Fruit fly (Drosophila melanogaster) whole organism, embryonic: ENCODE results near the gene CG3777.

Experiments
- Blimp-1 ChIP-seq: fragments of 200-800 bp; sonication (Bioruptor generic); optimal IDR thresholded peaks from 3 replicates; lab custom pipeline; 2018; ENCODE audit warnings: missing biosample characterization, missing genetic modification characterization, mild to moderate bottlenecking, moderate library complexity, missing genetic modification reagents
- CG10654 ChIP-seq: fragments of 200-800 bp; sonication (Bioruptor generic); optimal IDR thresholded peaks from 2 replicates; lab custom pipeline; 2016; ENCODE audit warnings: missing biosample characterization, missing genetic modification characterization
- CG10959 ChIP-seq: fragments of 200-800 bp; sonication (Bioruptor generic); IDR thresholded peaks from 2 replicates; pipeline ENCODE4 v1.3.6; 2022; ENCODE audit warnings: missing biosample characterization, missing genetic modification characterization
- CG12659 ChIP-seq: fragments of 200-800 bp; sonication (Bioruptor generic); optimal IDR thresholded peaks from 3 replicates; lab custom pipeline; 2017; ENCODE audit warnings: mild to moderate bottlenecking, missing biosample characterization, missing genetic modification reagents, missing genetic modification characterization
- CG13296 ChIP-seq: fragments of 200-800 bp; sonication (Bioruptor generic); optimal IDR thresholded peaks from 3 replicates; lab custom pipeline; 2018; ENCODE audit warnings: missing biosample characterization, mild to moderate bottlenecking, missing genetic modification characterization
- CG1529 ChIP-seq: fragments of 200-800 bp; sonication (Bioruptor generic); optimal IDR thresholded peaks from 3 replicates; lab custom pipeline; 2018; ENCODE audit warnings: missing biosample characterization, missing genetic modification characterization
- CG1603 ChIP-seq: fragments of 200-800 bp; sonication (Bioruptor generic); optimal IDR thresholded peaks from 2 replicates; lab custom pipeline; 2019; ENCODE audit warnings: missing biosample characterization, mild to moderate bottlenecking, missing genetic modification characterization, moderate library complexity
- CG17359 ChIP-seq: fragments of 200-800 bp; sonication (Bioruptor generic); optimal IDR thresholded peaks from 3 replicates; lab custom pipeline; 2018; ENCODE audit warnings: missing biosample characterization, mild to moderate bottlenecking, missing genetic modification characterization, moderate library complexity
- CG2712 ChIP-seq: fragments of 200-800 bp; optimal IDR thresholded peaks from 3 replicates; lab custom pipeline; 2019; ENCODE audit warnings: missing biosample characterization, mild to moderate bottlenecking, missing genetic modification characterization, moderate library complexity
- CG31441 ChIP-seq: fragments of 200-800 bp; sonication (Bioruptor generic); IDR thresholded peaks from 2 replicates; pipeline ENCODE4 v1.3.6; 2022; ENCODE audit warnings: missing biosample characterization, missing genetic modification characterization
- CG3407 ChIP-seq: fragments of 200-800 bp; sonication (Bioruptor generic); optimal IDR thresholded peaks from 2 replicates; lab custom pipeline; 2018; ENCODE audit warnings: missing biosample characterization, mild to moderate bottlenecking, missing genetic modification characterization
- CG3847 ChIP-seq: fragments of 200-800 bp; sonication (Bioruptor generic); IDR thresholded peaks from 2 replicates; pipeline ENCODE4 v1.3.6; 2022; ENCODE audit warnings: missing biosample characterization, missing genetic modification characterization
- CG6654 ChIP-seq: fragments of 200-800 bp; sonication (Bioruptor generic); optimal IDR thresholded peaks from 2 replicates; lab custom pipeline; 2017; ENCODE audit warnings: missing biosample characterization, mild to moderate bottlenecking, missing genetic modification characterization
- CG6813 ChIP-seq: fragments of 200-800 bp; sonication (Bioruptor generic); optimal IDR thresholded peaks from 2 replicates; lab custom pipeline; 2017; ENCODE audit warnings: missing biosample characterization, missing genetic modification characterization, mild to moderate bottlenecking, moderate library complexity, missing genetic modification reagents
- CG7987 ChIP-seq: fragments of 200-800 bp; sonication (Bioruptor generic); optimal IDR thresholded peaks from 2 replicates; lab custom pipeline; 2018; ENCODE audit warnings: missing biosample characterization, mild to moderate bottlenecking, missing genetic modification characterization, moderate library complexity
- CG8089 ChIP-seq: fragments of 200-800 bp; sonication (Bioruptor generic); optimal IDR thresholded peaks from 3 replicates; lab custom pipeline; 2016; ENCODE audit warnings: missing biosample characterization, missing genetic modification characterization
- CG8281 ChIP-seq: fragments of 200-800 bp; sonication (Bioruptor generic); optimal IDR thresholded peaks from 2 replicates; lab custom pipeline; 2018; ENCODE audit warnings: missing biosample characterization, mild to moderate bottlenecking, missing genetic modification characterization, moderate library complexity
- CHES-1-like ChIP-seq: fragments of 200-800 bp; sonication (Bioruptor generic); optimal IDR thresholded peaks from 2 replicates; lab custom pipeline; 2016; ENCODE audit warnings: missing biosample characterization, missing genetic modification characterization
- D ChIP-seq, 2 experiments: fragments of 200-800 bp in 1 of 2; fragments of >200 bp in 1 of 2; sonication (Bioruptor generic) in 1 of 2; optimal IDR thresholded peaks; 2 replicates in 1 of 2; 3 replicates in 1 of 2; lab custom pipeline; 2017; ENCODE audit warnings: mild to moderate bottlenecking in 1 of 2, missing biosample characterization in 1 of 2, missing genetic modification characterization in 1 of 2, missing genetic modification reagents in 1 of 2
- Eip74EF ChIP-seq, 2 experiments: fragments of 200-800 bp in 1 of 2; fragments of >200 bp in 1 of 2; sonication (Bioruptor generic) in 1 of 2; optimal IDR thresholded peaks; 2 replicates each; lab custom pipeline; 2017 to 2019; ENCODE audit warnings: missing biosample characterization in 2 of 2, missing genetic modification characterization in 2 of 2, mild to moderate bottlenecking in 1 of 2, moderate library complexity in 1 of 2
- Hr3 ChIP-seq: fragments of 200-800 bp; sonication (Bioruptor generic); optimal IDR thresholded peaks from 3 replicates; lab custom pipeline; 2016; ENCODE audit warnings: missing biosample characterization, missing genetic modification characterization
- MTF-1 ChIP-seq: fragments of 200-800 bp; sonication (Bioruptor generic); optimal IDR thresholded peaks from 2 replicates; lab custom pipeline; 2018; ENCODE audit warnings: missing biosample characterization, mild to moderate bottlenecking, missing genetic modification characterization, borderline replicate concordance
- Mad ChIP-seq: fragments of 200-800 bp; sonication (Bioruptor generic); optimal IDR thresholded peaks from 2 replicates; lab custom pipeline; 2016; ENCODE audit warnings: missing biosample characterization, missing genetic modification characterization
- Med ChIP-seq: fragments of 200-800 bp; sonication (Bioruptor generic); peaks from one replicate; lab custom pipeline; 2016; ENCODE audit warnings: missing biosample characterization, missing genetic modification characterization, mild to moderate bottlenecking, inconsistent platforms, moderate library complexity
- Meics ChIP-seq: fragments of 200-800 bp; sonication (Bioruptor generic); optimal IDR thresholded peaks from 2 replicates; lab custom pipeline; 2017; ENCODE audit warnings: missing biosample characterization, mild to moderate bottlenecking, missing genetic modification characterization
- PHDP ChIP-seq: fragments of 200-800 bp; sonication (Bioruptor generic); optimal IDR thresholded peaks from 3 replicates; lab custom pipeline; 2018; ENCODE audit warnings: missing biosample characterization, mild to moderate bottlenecking, missing genetic modification characterization, moderate library complexity
- Ravus ChIP-seq: fragments of 200-800 bp; sonication (Bioruptor generic); IDR thresholded peaks from 2 replicates; pipeline ENCODE4 v1.3.6; 2022; ENCODE audit warnings: missing biosample characterization, missing genetic modification characterization
- Sin3A ChIP-seq: fragments of >200 bp; optimal IDR thresholded peaks from 2 replicates; lab custom pipeline; 2018
- Sox100B ChIP-seq: fragments of 200-800 bp; sonication (Bioruptor generic); optimal IDR thresholded peaks from 3 replicates; lab custom pipeline; 2018; ENCODE audit warnings: missing biosample characterization, mild to moderate bottlenecking, missing genetic modification characterization
- Xrp1 ChIP-seq: fragments of 200-800 bp; sonication (Bioruptor generic); IDR thresholded peaks from 2 replicates; pipeline ENCODE4 v1.3.6; 2022; ENCODE audit warnings: missing biosample characterization, missing genetic modification characterization
- cato ChIP-seq: fragments of 200-800 bp; sonication (Bioruptor generic); optimal IDR thresholded peaks from 2 replicates; lab custom pipeline; 2016; ENCODE audit warnings: missing biosample characterization, missing genetic modification characterization, borderline replicate concordance
- dmrt99B ChIP-seq: fragments of 200-800 bp; sonication (Bioruptor generic); optimal IDR thresholded peaks from 2 replicates; lab custom pipeline; 2018; ENCODE audit warnings: missing biosample characterization, mild to moderate bottlenecking, missing genetic modification characterization, moderate library complexity
- gem ChIP-seq: fragments of 200-800 bp; sonication (Bioruptor generic); optimal IDR thresholded peaks from 2 replicates; lab custom pipeline; 2019; ENCODE audit warnings: missing biosample characterization, mild to moderate bottlenecking, missing genetic modification characterization, moderate library complexity
- ham ChIP-seq: fragments of 200-800 bp; sonication (Bioruptor generic); IDR thresholded peaks from 2 replicates; pipeline ENCODE4 v1.3.6; 2022; ENCODE audit warnings: missing biosample characterization, missing genetic modification characterization
- hbn ChIP-seq: fragments of 200-800 bp; sonication (Bioruptor generic); IDR thresholded peaks from 2 replicates; pipeline ENCODE4 v1.3.6; 2022; ENCODE audit warnings: missing biosample characterization, missing genetic modification characterization; ENCODE audit not compliant: partially characterized antibody
- jigr1 ChIP-seq: fragments of 200-800 bp; sonication (Bioruptor generic); IDR thresholded peaks from 3 replicates; pipeline ENCODE4 v1.3.6; 2022; ENCODE audit warnings: missing biosample characterization, missing genetic modification characterization
- jumu ChIP-seq: fragments of 200-800 bp; sonication (Bioruptor generic); optimal IDR thresholded peaks from 3 replicates; lab custom pipeline; 2016; ENCODE audit warnings: missing biosample characterization, missing genetic modification characterization
- kah ChIP-seq: fragments of 200-800 bp; sonication (Bioruptor generic); optimal IDR thresholded peaks from 2 replicates; lab custom pipeline; 2018; ENCODE audit warnings: missing biosample characterization, mild to moderate bottlenecking, missing genetic modification characterization
- lola ChIP-seq, 3 experiments: fragments of >200 bp in 2 of 3; fragments of 200-800 bp in 1 of 3; sonication (Bioruptor generic) in 1 of 3; optimal IDR thresholded peaks; 2 replicates each; lab custom pipeline; 2017 to 2019; ENCODE audit warnings: missing biosample characterization in 3 of 3, missing genetic modification characterization in 3 of 3, mild to moderate bottlenecking in 1 of 3, moderate library complexity in 1 of 3
- nerfin-2 ChIP-seq: fragments of 200-800 bp; sonication (Bioruptor generic); IDR thresholded peaks from 2 replicates; pipeline ENCODE4 v1.3.6; 2022; ENCODE audit warnings: missing biosample characterization, missing genetic modification characterization; ENCODE audit not compliant: partially characterized antibody
- pan ChIP-seq, 4 experiments: fragments of >200 bp in 3 of 4; fragments of 200-800 bp in 1 of 4; sonication (Bioruptor generic) in 1 of 4; optimal IDR thresholded peaks in 3 of 4; IDR thresholded peaks in 1 of 4; 2 replicates each; pipeline versions ENCODE4 v1.3.6 to Lab custom; 2017 to 2022; ENCODE audit warnings: missing biosample characterization in 2 of 4, missing genetic modification characterization in 2 of 4, mixed read lengths in 1 of 4
- sc ChIP-seq, 3 experiments: fragments of >200 bp in 2 of 3; fragments of 200-800 bp in 1 of 3; sonication (Bioruptor generic) in 1 of 3; optimal IDR thresholded peaks; 2 replicates in 2 of 3; 3 replicates in 1 of 3; lab custom pipeline; 2017; ENCODE audit warnings: mild to moderate bottlenecking in 1 of 3, missing biosample characterization in 1 of 3, missing genetic modification characterization in 1 of 3, missing genetic modification reagents in 1 of 3
- sens ChIP-seq: fragments of 200-800 bp; sonication (Bioruptor generic); peaks from one replicate; lab custom pipeline; 2016; ENCODE audit warnings: missing biosample characterization, missing genetic modification characterization
- unpg ChIP-seq: fragments of 200-800 bp; sonication (Bioruptor generic); optimal IDR thresholded peaks from 3 replicates; lab custom pipeline; 2018; ENCODE audit warnings: missing biosample characterization, mild to moderate bottlenecking, missing genetic modification characterization, moderate library complexity
- wek ChIP-seq: fragments of 200-800 bp; sonication (Bioruptor generic); optimal IDR thresholded peaks from 3 replicates; lab custom pipeline; 2018; ENCODE audit warnings: missing biosample characterization, mild to moderate bottlenecking, missing genetic modification characterization, moderate library complexity
- zf30C ChIP-seq: fragments of 200-800 bp; sonication (Bioruptor generic); optimal IDR thresholded peaks from 3 replicates; lab custom pipeline; 2018; ENCODE audit warnings: missing biosample characterization, mild to moderate bottlenecking, missing genetic modification characterization
- zfh1 ChIP-seq: fragments of 200-800 bp; sonication (Bioruptor generic); IDR thresholded peaks from 3 replicates; pipeline ENCODE4 v1.3.6; 2022; ENCODE audit warnings: missing biosample characterization, missing genetic modification characterization

The CG3777 gene

dm6 chrX:362073-362674, 82.7 kb downstream of the CG3777 start:
- peak in 1 of 2 experiments; percentile 14 for TF ChIP-seq Eip74EF (GFP tag; optimal IDR thresholded peaks at IDR 0.05; lab: Kevin White, UChicago)
- peak; percentile 56 for TF ChIP-seq MTF-1 (GFP tag; lab: Kevin White, UChicago)
- no peak for TF ChIP-seq nerfin-2 (GFP tag; lab: Robert Waterston, UW)
- TF ChIP-seq ham (GFP tag; lab: Robert Waterston, UW), result no peak
- peak; percentile 44 for TF ChIP-seq CG1603 (tag; lab: Kevin White, UChicago)
- TF ChIP-seq gem (tag; lab: Kevin White, UChicago), result peak; percentile 57
- TF ChIP-seq CG10654 (GFP tag; lab: Kevin White, UChicago), result peak; percentile 6
- peak; percentile 20 for TF ChIP-seq PHDP (tag; lab: Kevin White, UChicago)
- peak; percentile 28; the same call in 1 of the 2 replicates for TF ChIP-seq Xrp1 (GFP tag; lab: Robert Waterston, UW)
- TF ChIP-seq CG1529, result peak; percentile 12
- no peak for TF ChIP-seq Ravus (GFP tag; lab: Robert Waterston, UW)
- peak; percentile 22 for TF ChIP-seq Sox100B (GFP tag; lab: Kevin White, UChicago)
- TF ChIP-seq CG6813 (GFP tag; lab: Kevin White, UChicago), result peak; percentile 14
- no peak for TF ChIP-seq CG12659 (GFP tag; lab: Kevin White, UChicago)
- TF ChIP-seq hbn, result no peak
- TF ChIP-seq CG7987 (GFP tag; lab: Kevin White, UChicago), result peak; percentile 21
- TF ChIP-seq CG2712 (tag; lab: Kevin White, UChicago), result peak; percentile 37
- no peak for TF ChIP-seq Hr3 (GFP tag; lab: Kevin White, UChicago)
- peak; percentile 42 for TF ChIP-seq wek (GFP tag; lab: Kevin White, UChicago)
- TF ChIP-seq sens (GFP tag; lab: Kevin White, UChicago), result peak; percentile 78
- TF ChIP-seq pan (optimal IDR thresholded peaks at IDR 0.05; lab: Kevin White, UChicago), result no peak
- TF ChIP-seq pan (GFP tag; optimal IDR thresholded peaks at IDR 0.05 in 1 of 2, IDR thresholded peaks at IDR 0.05 in 1 of 2), result peak in 1 of 2 experiments; percentile 39
- no peak for TF ChIP-seq Mad
- peak; percentile 13 for TF ChIP-seq CG13296 (GFP tag; lab: Kevin White, UChicago)
- peak; percentile 28 for TF ChIP-seq CG3407 (GFP tag; lab: Kevin White, UChicago)
- TF ChIP-seq CG17359 (tag; lab: Kevin White, UChicago), result peak; percentile 23
- TF ChIP-seq Meics (GFP tag; lab: Kevin White, UChicago), result no peak
- TF ChIP-seq Blimp-1 (GFP tag; lab: Kevin White, UChicago), result peak; percentile 13
- no peak for TF ChIP-seq jigr1 (GFP tag; lab: Robert Waterston, UW)
- no peak for TF ChIP-seq sc (optimal IDR thresholded peaks at IDR 0.05; lab: Kevin White, UChicago)
- TF ChIP-seq sc (GFP tag; optimal IDR thresholded peaks at IDR 0.05; lab: Kevin White, UChicago), result peak; percentile 56
- no peak for TF ChIP-seq CG8089
- no peak for TF ChIP-seq kah (GFP tag; lab: Kevin White, UChicago)
- TF ChIP-seq unpg, result peak; percentile 22
- peak; percentile 40 for TF ChIP-seq CG8281 (tag; lab: Kevin White, UChicago)
- TF ChIP-seq Sin3A (lab: Kevin White, UChicago), result no peak
- 0 out of 3 replicates have a peak, but pooled peaks have one; percentile 48 for TF ChIP-seq zfh1 (GFP tag; lab: Robert Waterston, UW)
- no peak for TF ChIP-seq cato (GFP tag; lab: Kevin White, UChicago)
- peak; percentile 10 for TF ChIP-seq dmrt99B
- TF ChIP-seq CG3847 (GFP tag; lab: Robert Waterston, UW), result no peak
- TF ChIP-seq zf30C (GFP tag; lab: Kevin White, UChicago), result no peak
- peak; percentile 21; the same call in 1 of the 2 replicates for TF ChIP-seq CG31441 (GFP tag; lab: Robert Waterston, UW)
- no peak for TF ChIP-seq CG10959 (GFP tag; lab: Robert Waterston, UW)
- TF ChIP-seq D (optimal IDR thresholded peaks at IDR 0.05; lab: Kevin White, UChicago), result no peak
- TF ChIP-seq D (GFP tag; optimal IDR thresholded peaks at IDR 0.05; lab: Kevin White, UChicago), result peak; percentile 19
- TF ChIP-seq lola (GFP tag; optimal IDR thresholded peaks at IDR 0.05; lab: Kevin White, UChicago), result peak in 1 of 3 experiments; percentile 8
- peak; percentile 29 for TF ChIP-seq CG6654 (GFP tag; lab: Kevin White, UChicago)
- TF ChIP-seq Med (GFP tag; lab: Kevin White, UChicago), result peak; percentile 68
- no peak for TF ChIP-seq jumu (GFP tag; lab: Kevin White, UChicago)
- TF ChIP-seq CHES-1-like (GFP tag; lab: Kevin White, UChicago), result no peak
